Worm (Caenorhabditis elegans) whole organism, early embryonic: ENCODE data around the gene F13B12.7.
A peak's percentile ranks its signal among the peaks of the same experiment; 100 is the strongest.

Experiments
- F13C5.2 ChIP-seq: sonication (generic microtip); optimal IDR thresholded peaks from 2 replicates; lab custom pipeline; 2017; ENCODE audit warnings: mild to moderate bottlenecking, missing genetic modification characterization, inconsistent platforms, missing compliant biosample characterization
- aly-1 ChIP-seq: sonication (generic microtip); optimal IDR thresholded peaks from 2 replicates; lab custom pipeline; 2016; ENCODE audit warnings: missing genetic modification characterization, missing compliant biosample characterization
- ama-1 ChIP-seq: fragments of 150-350 bp; optimal IDR thresholded peaks from 2 replicates; lab custom pipeline; 2014
- flt-1 ChIP-seq: fragments of 200-800 bp; sonication (Bioruptor generic); IDR thresholded peaks from 2 replicates; pipeline ENCODE4 v1.3.6; 2022; ENCODE audit warnings: missing genetic modification characterization, missing compliant biosample characterization
- hnd-1 ChIP-seq: sonication (generic microtip); optimal IDR thresholded peaks from 2 replicates; lab custom pipeline; 2016; ENCODE audit warnings: missing genetic modification characterization, missing compliant biosample characterization
- scrt-1 ChIP-seq: fragments of 200-800 bp; sonication (Bioruptor generic); IDR thresholded peaks from 2 replicates; pipeline ENCODE4 v1.3.6; 2022; ENCODE audit warnings: missing genetic modification characterization, missing compliant biosample characterization
- tbx-11 ChIP-seq: fragments of 200-800 bp; sonication (Bioruptor generic); IDR thresholded peaks from 2 replicates; pipeline ENCODE4 v1.3.6; 2022; ENCODE audit warnings: missing genetic modification characterization, missing compliant biosample characterization
- tra-4 ChIP-seq: sonication (generic microtip); optimal IDR thresholded peaks from 2 replicates; lab custom pipeline; 2017; ENCODE audit warnings: missing genetic modification characterization, missing compliant biosample characterization

DNA sequence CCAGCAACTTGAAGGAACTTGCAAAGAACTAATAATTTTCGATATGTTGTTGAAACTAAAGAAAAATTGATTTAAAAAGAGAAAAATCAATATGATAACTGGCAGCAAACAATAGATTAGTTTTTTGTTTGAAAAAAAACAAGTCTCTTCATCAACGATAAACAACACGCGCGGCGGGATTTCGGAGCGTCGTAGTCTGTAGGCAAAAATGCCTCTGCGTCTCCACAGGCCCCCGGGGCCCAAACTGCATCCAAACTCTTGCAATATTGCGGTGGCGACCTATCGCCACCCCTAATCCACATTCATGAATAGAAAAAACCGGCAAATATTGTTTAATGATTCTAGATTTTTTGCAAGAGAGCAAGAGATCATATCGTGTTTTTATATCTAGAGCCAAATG, 18.5 kb upstream of the F13B12.7 start:
- no peak for TF ChIP-seq ama-1 (lab: Kevin White, UChicago)
- TF ChIP-seq aly-1 (tag; lab: Kevin White, UChicago), result no peak
- TF ChIP-seq scrt-1 (GFP tag; lab: Robert Waterston, UW), result no peak
- no peak for TF ChIP-seq tra-4
- no peak for TF ChIP-seq tbx-11 (GFP tag; lab: Robert Waterston, UW)
- no peak for TF ChIP-seq flt-1
- no peak for TF ChIP-seq hnd-1 (tag; lab: Kevin White, UChicago)
- TF ChIP-seq F13C5.2 (tag; lab: Kevin White, UChicago), result peak; percentile 8
